Fruit fly (Drosophila melanogaster) whole organism, embryonic: Measurements from ENCODE around the gene CG17349.

Experiments
- B-H2 ChIP-seq: fragments of 200-800 bp; sonication (Bioruptor generic); optimal IDR thresholded peaks from 2 replicates; lab custom pipeline; 2018; ENCODE audit warnings: missing biosample characterization, mild to moderate bottlenecking, missing genetic modification characterization
- BEAF-32 ChIP-seq: fragments of 200-800 bp; sonication (Bioruptor generic); optimal IDR thresholded peaks from 3 replicates; lab custom pipeline; 2017; ENCODE audit warnings: missing biosample characterization, missing genetic modification characterization, mild to moderate bottlenecking, moderate library complexity, missing genetic modification reagents
- Bdp1 ChIP-seq: fragments of 200-800 bp; sonication (Bioruptor generic); optimal IDR thresholded peaks from 3 replicates; lab custom pipeline; 2016; ENCODE audit warnings: missing biosample characterization, missing genetic modification characterization
- BtbVII ChIP-seq: fragments of 200-800 bp; sonication (Bioruptor generic); optimal IDR thresholded peaks from 3 replicates; lab custom pipeline; 2017; ENCODE audit warnings: missing biosample characterization, mild to moderate bottlenecking, missing genetic modification characterization
- CG10274 ChIP-seq: fragments of 200-800 bp; sonication (Bioruptor generic); optimal IDR thresholded peaks from 3 replicates; lab custom pipeline; 2017; ENCODE audit warnings: missing biosample characterization, mild to moderate bottlenecking, missing genetic modification characterization
- CG10462 ChIP-seq: fragments of 200-800 bp; sonication (Bioruptor generic); optimal IDR thresholded peaks from 2 replicates; lab custom pipeline; 2016; ENCODE audit warnings: missing biosample characterization, missing genetic modification characterization
- CG10543 ChIP-seq: fragments of 200-800 bp; sonication (Bioruptor generic); optimal IDR thresholded peaks from 3 replicates; lab custom pipeline; 2017; ENCODE audit warnings: missing biosample characterization, mild to moderate bottlenecking, missing genetic modification characterization, moderate library complexity
- CG12659 ChIP-seq: fragments of 200-800 bp; sonication (Bioruptor generic); optimal IDR thresholded peaks from 3 replicates; lab custom pipeline; 2017; ENCODE audit warnings: mild to moderate bottlenecking, missing biosample characterization, missing genetic modification reagents, missing genetic modification characterization
- CG13123 ChIP-seq: fragments of 200-800 bp; sonication (Bioruptor generic); optimal IDR thresholded peaks from 2 replicates; lab custom pipeline; 2016; ENCODE audit warnings: missing biosample characterization, missing genetic modification characterization
- CG13624 ChIP-seq: fragments of 200-800 bp; sonication (Bioruptor generic); optimal IDR thresholded peaks from 2 replicates; lab custom pipeline; 2016; ENCODE audit warnings: missing biosample characterization, missing genetic modification characterization
- CG14710 ChIP-seq: fragments of 200-800 bp; sonication (Bioruptor generic); optimal IDR thresholded peaks from 3 replicates; lab custom pipeline; 2019; ENCODE audit warnings: missing biosample characterization, mild to moderate bottlenecking, missing genetic modification characterization, moderate library complexity
- CG1602 ChIP-seq: fragments of 200-800 bp; sonication (Bioruptor generic); optimal IDR thresholded peaks from 3 replicates; lab custom pipeline; 2016; ENCODE audit warnings: missing biosample characterization, missing genetic modification characterization
- CG16813 ChIP-seq: fragments of 200-800 bp; sonication (Bioruptor generic); IDR thresholded peaks from 3 replicates; pipeline ENCODE4 v1.3.6; 2022; ENCODE audit warnings: missing biosample characterization, missing genetic modification characterization; ENCODE audit not compliant: partially characterized antibody
- CG2116 ChIP-seq: fragments of 200-800 bp; sonication (Bioruptor generic); optimal IDR thresholded peaks from 3 replicates; lab custom pipeline; 2018; ENCODE audit warnings: missing biosample characterization, mild to moderate bottlenecking, missing genetic modification characterization
- CG31441 ChIP-seq: fragments of 200-800 bp; sonication (Bioruptor generic); IDR thresholded peaks from 2 replicates; pipeline ENCODE4 v1.3.6; 2022; ENCODE audit warnings: missing biosample characterization, missing genetic modification characterization
- CG3281 ChIP-seq: fragments of 200-800 bp; sonication (Bioruptor generic); optimal IDR thresholded peaks from 3 replicates; lab custom pipeline; 2017; ENCODE audit warnings: missing biosample characterization, mild to moderate bottlenecking, missing genetic modification characterization
- CG34376 ChIP-seq: fragments of 200-800 bp; sonication (Bioruptor generic); optimal IDR thresholded peaks from 2 replicates; lab custom pipeline; 2018; ENCODE audit warnings: missing biosample characterization, mild to moderate bottlenecking, missing genetic modification characterization
- CG6654 ChIP-seq: fragments of 200-800 bp; sonication (Bioruptor generic); optimal IDR thresholded peaks from 2 replicates; lab custom pipeline; 2017; ENCODE audit warnings: missing biosample characterization, mild to moderate bottlenecking, missing genetic modification characterization
- CG8290 ChIP-seq, 3 experiments: fragments of 200-800 bp; sonication (Bioruptor generic); optimal IDR thresholded peaks; 2 replicates each; lab custom pipeline; 2016 to 2019; ENCODE audit warnings: missing biosample characterization in 3 of 3, missing genetic modification characterization in 3 of 3, mild to moderate bottlenecking in 2 of 3, moderate library complexity in 1 of 3
- CHES-1-like ChIP-seq: fragments of 200-800 bp; sonication (Bioruptor generic); optimal IDR thresholded peaks from 2 replicates; lab custom pipeline; 2016; ENCODE audit warnings: missing biosample characterization, missing genetic modification characterization
- D ChIP-seq, 2 experiments: fragments of 200-800 bp in 1 of 2; fragments of >200 bp in 1 of 2; sonication (Bioruptor generic) in 1 of 2; optimal IDR thresholded peaks; 2 replicates in 1 of 2; 3 replicates in 1 of 2; lab custom pipeline; 2017; ENCODE audit warnings: mild to moderate bottlenecking in 1 of 2, missing biosample characterization in 1 of 2, missing genetic modification characterization in 1 of 2, missing genetic modification reagents in 1 of 2
- Doc3 ChIP-seq: fragments of 200-800 bp; sonication (Bioruptor generic); IDR thresholded peaks from 3 replicates; pipeline ENCODE4 v1.3.6; 2022; ENCODE audit warnings: missing biosample characterization, missing genetic modification characterization; ENCODE audit not compliant: partially characterized antibody
- HLH54F ChIP-seq: fragments of 200-800 bp; sonication (Bioruptor generic); optimal IDR thresholded peaks from 3 replicates; lab custom pipeline; 2016; ENCODE audit warnings: missing biosample characterization, missing genetic modification characterization
- Hr3 ChIP-seq: fragments of 200-800 bp; sonication (Bioruptor generic); optimal IDR thresholded peaks from 3 replicates; lab custom pipeline; 2016; ENCODE audit warnings: missing biosample characterization, missing genetic modification characterization
- Kr ChIP-seq: fragments of 200-800 bp; sonication (Bioruptor generic); optimal IDR thresholded peaks from 2 replicates; lab custom pipeline; 2017; ENCODE audit warnings: missing biosample characterization, mild to moderate bottlenecking, missing genetic modification characterization
- Mad ChIP-seq: fragments of 200-800 bp; sonication (Bioruptor generic); optimal IDR thresholded peaks from 2 replicates; lab custom pipeline; 2016; ENCODE audit warnings: missing biosample characterization, missing genetic modification characterization
- NC2α ChIP-seq: fragments of 200-800 bp; sonication (Bioruptor generic); optimal IDR thresholded peaks from 2 replicates; lab custom pipeline; 2016; ENCODE audit warnings: missing biosample characterization, missing genetic modification characterization
- NfI ChIP-seq: fragments of 200-800 bp; sonication (Bioruptor generic); optimal IDR thresholded peaks from 3 replicates; lab custom pipeline; 2018; ENCODE audit warnings: missing biosample characterization, mild to moderate bottlenecking, missing genetic modification characterization, moderate library complexity
- PHDP ChIP-seq: fragments of 200-800 bp; sonication (Bioruptor generic); optimal IDR thresholded peaks from 3 replicates; lab custom pipeline; 2018; ENCODE audit warnings: missing biosample characterization, mild to moderate bottlenecking, missing genetic modification characterization, moderate library complexity
- Ravus ChIP-seq: fragments of 200-800 bp; sonication (Bioruptor generic); IDR thresholded peaks from 2 replicates; pipeline ENCODE4 v1.3.6; 2022; ENCODE audit warnings: missing biosample characterization, missing genetic modification characterization
- Sry-δ ChIP-seq: fragments of 200-800 bp; sonication (Bioruptor generic); optimal IDR thresholded peaks from 2 replicates; lab custom pipeline; 2016; ENCODE audit warnings: missing biosample characterization, missing genetic modification characterization
- Vsx1 ChIP-seq: fragments of 200-800 bp; sonication (Bioruptor generic); optimal IDR thresholded peaks from 2 replicates; lab custom pipeline; 2017; ENCODE audit warnings: missing biosample characterization, mild to moderate bottlenecking, missing genetic modification characterization, missing genetic modification reagents
- Xbp1 ChIP-seq: fragments of 200-800 bp; sonication (Bioruptor generic); optimal IDR thresholded peaks from 3 replicates; lab custom pipeline; 2016; ENCODE audit warnings: missing biosample characterization, mild to moderate bottlenecking, missing genetic modification characterization
- chinmo ChIP-seq: fragments of 200-800 bp; sonication (Bioruptor generic); IDR thresholded peaks from 4 replicates; pipeline ENCODE4 v1.3.6; 2022; ENCODE audit warnings: missing biosample characterization, missing genetic modification characterization; ENCODE audit not compliant: partially characterized antibody
- danr ChIP-seq: fragments of 200-800 bp; sonication (Bioruptor generic); IDR thresholded peaks from 2 replicates; pipeline ENCODE4 v1.3.6; 2022; ENCODE audit warnings: missing biosample characterization, missing genetic modification characterization
- exex ChIP-seq: fragments of 200-800 bp; sonication (Bioruptor generic); optimal IDR thresholded peaks from 4 replicates; lab custom pipeline; 2018; ENCODE audit warnings: missing biosample characterization, mild to moderate bottlenecking, missing genetic modification characterization, moderate library complexity
- gce ChIP-seq: fragments of 200-800 bp; sonication (Bioruptor generic); IDR thresholded peaks from 3 replicates; pipeline ENCODE4 v1.3.6; 2022; ENCODE audit warnings: missing biosample characterization, missing genetic modification characterization
- luna ChIP-seq: fragments of 200-800 bp; sonication (Bioruptor generic); optimal IDR thresholded peaks from 2 replicates; lab custom pipeline; 2016; ENCODE audit warnings: missing biosample characterization, missing genetic modification characterization
- onecut ChIP-seq: fragments of 200-800 bp; sonication (Bioruptor generic); IDR thresholded peaks from 2 replicates; pipeline ENCODE4 v1.3.6; 2022; ENCODE audit warnings: missing biosample characterization, missing genetic modification characterization
- pb ChIP-seq: fragments of 200-800 bp; sonication (Bioruptor generic); optimal IDR thresholded peaks from 3 replicates; lab custom pipeline; 2016; ENCODE audit warnings: missing biosample characterization, missing genetic modification characterization
- pros ChIP-seq: fragments of 200-800 bp; sonication (Bioruptor generic); optimal IDR thresholded peaks from 3 replicates; lab custom pipeline; 2019; ENCODE audit warnings: missing biosample characterization, mild to moderate bottlenecking, missing genetic modification characterization, moderate library complexity
- pum ChIP-seq: fragments of 200-800 bp; sonication (Bioruptor generic); optimal IDR thresholded peaks from 2 replicates; lab custom pipeline; 2016; ENCODE audit warnings: missing biosample characterization, missing genetic modification characterization
- sens-2 ChIP-seq: fragments of 200-800 bp; sonication (Bioruptor generic); IDR thresholded peaks from 2 replicates; pipeline ENCODE4 v1.3.6; 2022; ENCODE audit warnings: missing biosample characterization, missing genetic modification characterization
- slbo ChIP-seq: fragments of 200-800 bp; sonication (Bioruptor generic); IDR thresholded peaks from 2 replicates; pipeline ENCODE4 v1.3.6; 2022; ENCODE audit warnings: missing biosample characterization, missing genetic modification characterization
- tap ChIP-seq: fragments of 200-800 bp; optimal IDR thresholded peaks from 3 replicates; lab custom pipeline; 2019; ENCODE audit warnings: missing biosample characterization, mild to moderate bottlenecking, missing genetic modification characterization, moderate library complexity
- usp ChIP-seq: fragments of >200 bp; optimal IDR thresholded peaks from 2 replicates; lab custom pipeline; 2017; ENCODE audit warnings: missing biosample characterization, missing genetic modification characterization
- wek ChIP-seq: fragments of 200-800 bp; sonication (Bioruptor generic); optimal IDR thresholded peaks from 3 replicates; lab custom pipeline; 2018; ENCODE audit warnings: missing biosample characterization, mild to moderate bottlenecking, missing genetic modification characterization, moderate library complexity

Gene CG17349

dm6 chr2L:19398317-19399234 lies 28.3 kb downstream of the CG17349 start, which contains the start of gene CG17544 (continued):
- TF ChIP-seq CG6654 (GFP tag; lab: Kevin White, UChicago) = peak; percentile 66
- TF ChIP-seq CHES-1-like (GFP tag; lab: Kevin White, UChicago) = peak; percentile 30
- TF ChIP-seq Vsx1 (GFP tag; lab: Kevin White, UChicago) = peak; percentile 53
- TF ChIP-seq CG31441 (GFP tag; lab: Robert Waterston, UW) = peak; percentile 75
- peak; percentile 92 for TF ChIP-seq onecut
- peak; percentile 37 for TF ChIP-seq exex
- TF ChIP-seq CG12659 (GFP tag; lab: Kevin White, UChicago) = peak; percentile 82
- TF ChIP-seq CG13123 (GFP tag; lab: Kevin White, UChicago) = peak; percentile 23
- no peak for TF ChIP-seq wek (GFP tag; lab: Kevin White, UChicago)
- TF ChIP-seq B-H2 = peak; percentile 52
- peak; percentile 92 for TF ChIP-seq chinmo (GFP tag; lab: Robert Waterston, UW)
- TF ChIP-seq PHDP (tag; lab: Kevin White, UChicago) = peak; percentile 76
- peak; percentile 60; the same call in 1 of the 2 replicates for TF ChIP-seq sens-2 (GFP tag; lab: Robert Waterston, UW)
- TF ChIP-seq CG10274 (GFP tag; lab: Kevin White, UChicago) = peak; percentile 56
- TF ChIP-seq NC2α (GFP tag; lab: Kevin White, UChicago) = no peak
- TF ChIP-seq gce (GFP tag; lab: Robert Waterston, UW) = peak; percentile 56; the same call in 1 of the 3 replicates
- peak; percentile 31 for TF ChIP-seq CG34376
- no peak for TF ChIP-seq Mad (GFP tag; lab: Kevin White, UChicago)
- peak; percentile 4 for TF ChIP-seq pum (GFP tag; lab: Kevin White, UChicago)
- TF ChIP-seq CG10543 (GFP tag; lab: Kevin White, UChicago) = peak; percentile 92
- TF ChIP-seq NfI (GFP tag; lab: Kevin White, UChicago) = peak; percentile 76
- TF ChIP-seq CG3281 = peak; percentile 90
- no peak for TF ChIP-seq pb
- TF ChIP-seq Bdp1 (GFP tag; lab: Kevin White, UChicago) = no peak
- no peak for TF ChIP-seq BEAF-32 (GFP tag; lab: Kevin White, UChicago)
- TF ChIP-seq Ravus (GFP tag; lab: Robert Waterston, UW) = no peak
- peak; percentile 72 for TF ChIP-seq CG1602
- peak; percentile 35 for TF ChIP-seq HLH54F
- peak; percentile 43 for TF ChIP-seq CG10462 (GFP tag; lab: Kevin White, UChicago)
- no peak for TF ChIP-seq luna (GFP tag; lab: Kevin White, UChicago)
- TF ChIP-seq tap = peak; percentile 72
- TF ChIP-seq CG14710 (tag; lab: Kevin White, UChicago) = peak; percentile 83
- TF ChIP-seq Sry-δ (GFP tag; lab: Kevin White, UChicago) = no peak
- TF ChIP-seq CG13624 = peak; percentile 18
- TF ChIP-seq slbo (GFP tag; lab: Robert Waterston, UW) = peak; percentile 76
- TF ChIP-seq Doc3 (GFP tag; lab: Robert Waterston, UW) = no peak
- TF ChIP-seq Hr3 = peak; percentile 86
- peak; percentile 19 for TF ChIP-seq CG8290 (GFP tag; optimal IDR thresholded peaks at IDR 0.05; lab: Kevin White, UChicago)
- peak in 1 of 2 experiments; percentile 75 for TF ChIP-seq CG8290 (tag; optimal IDR thresholded peaks at IDR 0.05; lab: Kevin White, UChicago)
- TF ChIP-seq CG2116 (GFP tag; lab: Kevin White, UChicago) = peak; percentile 21
- TF ChIP-seq danr (GFP tag; lab: Robert Waterston, UW) = peak; percentile 41; the same call in 1 of the 2 replicates
- no peak for TF ChIP-seq usp
- peak; percentile 67 for TF ChIP-seq Xbp1 (GFP tag; lab: Kevin White, UChicago)
- peak; percentile 54 for TF ChIP-seq pros
- no peak for TF ChIP-seq CG16813 (GFP tag; lab: Robert Waterston, UW)
- no peak for TF ChIP-seq D (optimal IDR thresholded peaks at IDR 0.05; lab: Kevin White, UChicago)
- TF ChIP-seq D (GFP tag; optimal IDR thresholded peaks at IDR 0.05; lab: Kevin White, UChicago) = peak; percentile 83
- no peak for TF ChIP-seq Kr (GFP tag; lab: Kevin White, UChicago)
- TF ChIP-seq BtbVII (GFP tag; lab: Kevin White, UChicago) = peak; percentile 84
